Fruit fly (Drosophila melanogaster) ovary, adult (tissue): ENCODE measurements around the gene unc-13-4A.

Experiments
- CG17801 ChIP-seq: fragments of 200-800 bp; optimal IDR thresholded peaks from 2 replicates; lab custom pipeline; 2019; ENCODE audit warnings: missing biosample characterization, mild to moderate bottlenecking, missing genetic modification characterization, moderate library complexity; ENCODE audit not compliant: partially characterized antibody

Gene unc-13-4A

dm6 chr3L:7238072-7238759 is 74.5 kb downstream of the unc-13-4A start, which contains the start of the genes CG14829 and BHD:
Gene CG14829 (minus strand): TSS chr3L:7238122.
Gene BHD (plus strand): TSS chr3L:7238542.
- no peak for TF ChIP-seq CG17801

dm6 chr3L:7234212-7234611 is 78.5 kb downstream of the unc-13-4A start, which contains the start of gene CG14826:
Gene CG14826 (plus strand): TSS chr3L:7234512.
- no peak for TF ChIP-seq CG17801
